Fruit fly (Drosophila melanogaster): Measurements from ENCODE around the gene Sas10.

The Sas10 gene

DNA sequence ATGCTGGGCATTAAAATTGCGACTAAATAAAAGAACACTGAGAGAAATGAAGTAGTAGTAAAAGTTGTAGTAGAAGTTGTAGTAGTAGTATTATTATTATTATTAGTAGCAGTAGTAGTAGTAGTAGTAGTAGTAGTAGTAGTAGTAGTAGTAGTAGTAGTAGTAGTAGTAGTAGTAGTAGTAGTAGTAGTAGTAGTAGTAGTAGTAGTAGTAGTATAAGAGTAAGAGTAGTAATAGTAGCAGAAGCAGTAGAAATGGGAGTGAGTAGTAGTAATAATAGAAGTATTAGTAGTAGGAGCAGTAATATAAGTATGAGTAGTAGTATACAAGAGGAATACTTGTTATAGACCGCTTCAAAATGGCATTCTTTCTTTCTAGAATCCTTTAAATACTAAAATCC, 17.3 kb upstream of the Sas10 start:
- TF ChIP-seq CG10631 (GFP tag; optimal IDR thresholded peaks at IDR 0.05) (peak; percentile 19), CG6163 (GFP tag; IDR thresholded peaks at IDR 0.05) (peak; percentile 9; the same call in 1 of the 3 replicates), achi (GFP tag; optimal IDR thresholded peaks at IDR 0.05) (no peak), Met (GFP tag; optimal IDR thresholded peaks at IDR 0.05) (peak; percentile 5), fd59A (GFP tag; optimal IDR thresholded peaks at IDR 0.05) (peak; percentile 17), cyc (GFP tag; optimal IDR thresholded peaks at IDR 0.05) (no peak), lz (GFP tag; optimal IDR thresholded peaks at IDR 0.05) (peak; percentile 19), svp (GFP tag) (peak; percentile 36), ss (GFP tag; optimal IDR thresholded peaks at IDR 0.05) (peak in 1 of 2 experiments; percentile 24), CG3919 (GFP tag; optimal IDR thresholded peaks at IDR 0.05) (peak; percentile 19), Ets96B (tag; optimal IDR thresholded peaks at IDR 0.05) (peak; percentile 13), CG11762 (GFP tag; optimal IDR thresholded peaks at IDR 0.05; ENCODE audit: insufficient read depth) (no peak), CG3032 (tag; optimal IDR thresholded peaks at IDR 0.05) (peak; percentile 27), Hr39 (GFP tag; optimal IDR thresholded peaks at IDR 0.05) (peak; percentile 2), Eip75B (GFP tag; optimal IDR thresholded peaks at IDR 0.05) (peak; percentile 4), Eip78C (GFP tag) (peak; percentile 85), CG8119 (GFP tag; IDR thresholded peaks at IDR 0.05) (no peak), acj6 (GFP tag; optimal IDR thresholded peaks at IDR 0.05) (peak; percentile 1), Sox14 (GFP tag; optimal IDR thresholded peaks at IDR 0.05) (peak; percentile 12)

DNA sequence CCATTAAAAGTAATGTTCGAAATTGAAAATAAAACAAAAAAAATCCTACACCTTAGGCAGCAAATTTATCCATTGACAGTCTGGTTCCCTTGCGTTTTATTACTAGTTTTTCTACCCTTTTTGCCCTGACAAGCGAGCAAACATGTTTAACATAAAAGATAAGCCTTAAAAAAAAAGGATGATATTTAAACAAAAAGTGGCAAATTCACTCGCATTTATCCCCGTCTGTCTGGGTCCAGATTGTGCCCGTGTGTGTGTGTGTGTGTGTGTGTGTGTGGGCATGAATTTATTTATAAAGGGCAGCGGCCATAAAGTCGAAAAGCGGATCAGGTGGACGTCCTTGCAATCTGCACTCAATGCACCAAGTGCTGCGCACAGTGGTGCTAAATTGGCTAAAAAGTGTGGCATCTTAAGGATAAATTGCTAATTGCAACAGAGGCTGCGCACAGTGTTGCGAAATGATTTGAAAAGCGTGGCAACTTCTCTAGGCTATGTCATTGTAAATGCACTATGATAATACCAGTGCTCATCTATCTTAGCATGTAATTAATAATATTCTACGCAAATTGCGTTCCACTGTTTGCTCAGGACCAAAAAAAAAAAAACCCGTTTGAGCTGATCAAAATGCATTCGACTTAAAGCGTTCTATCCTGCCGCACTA, 16.5 kb upstream of the Sas10 start:
- TF ChIP-seq Ets21C (GFP tag; optimal IDR thresholded peaks at IDR 0.05) (peak; percentile 31), Eip75B (GFP tag; optimal IDR thresholded peaks at IDR 0.05) (peak; percentile 75), CG31627 (GFP tag; optimal IDR thresholded peaks at IDR 0.05) (peak; percentile 9), CG3919 (GFP tag; optimal IDR thresholded peaks at IDR 0.05) (peak; percentile 60), CG6808 (GFP tag; optimal IDR thresholded peaks at IDR 0.05) (peak; percentile 66), Hr39 (GFP tag; optimal IDR thresholded peaks at IDR 0.05) (peak; percentile 46), Sox15 (GFP tag; optimal IDR thresholded peaks at IDR 0.05) (peak; percentile 27), dsx (GFP tag; optimal IDR thresholded peaks at IDR 0.05; ENCODE audit: poor library complexity, severe bottlenecking) (peak; percentile 3), Lpt (GFP tag; optimal IDR thresholded peaks at IDR 0.05) (no peak), CG16779 (tag; optimal IDR thresholded peaks at IDR 0.05) (no peak), spab (GFP tag; optimal IDR thresholded peaks at IDR 0.05) (peak; percentile 61), cyc (GFP tag; optimal IDR thresholded peaks at IDR 0.05) (peak; percentile 30), Sox14 (GFP tag; optimal IDR thresholded peaks at IDR 0.05) (peak; percentile 67), CG7368 (GFP tag; optimal IDR thresholded peaks at IDR 0.05) (peak; percentile 66), CG3032 (tag; optimal IDR thresholded peaks at IDR 0.05) (peak; percentile 65), Sox102F (GFP tag; optimal IDR thresholded peaks at IDR 0.05) (peak; percentile 44), achi (GFP tag; optimal IDR thresholded peaks at IDR 0.05) (peak; percentile 46), lz (GFP tag; optimal IDR thresholded peaks at IDR 0.05) (peak; percentile 50), CG11902 (GFP tag; optimal IDR thresholded peaks at IDR 0.05) (peak; percentile 21), OdsH (GFP tag; optimal IDR thresholded peaks at IDR 0.05) (peak; percentile 29), dac (GFP tag; optimal IDR thresholded peaks at IDR 0.05) (no peak), CG8319 (GFP tag; optimal IDR thresholded peaks at IDR 0.05) (peak; percentile 46), fd85E (GFP tag; optimal IDR thresholded peaks at IDR 0.05) (no peak), CG10669 (GFP tag; optimal IDR thresholded peaks at IDR 0.05) (peak; percentile 73), CG34406 (GFP tag; optimal IDR thresholded peaks at IDR 0.05) (peak; percentile 34), salr (GFP tag; optimal IDR thresholded peaks at IDR 0.05) (peak in 1 of 2 experiments; percentile 51), fd59A (GFP tag; optimal IDR thresholded peaks at IDR 0.05) (peak; percentile 65), CG8632 (GFP tag; optimal IDR thresholded peaks at IDR 0.05) (peak; percentile 52), acj6 (GFP tag; optimal IDR thresholded peaks at IDR 0.05) (peak; percentile 40), CG1621 (tag; optimal IDR thresholded peaks at IDR 0.05) (peak; percentile 60), Hr4 (GFP tag; optimal IDR thresholded peaks at IDR 0.05) (no peak), CG15336 (GFP tag; IDR thresholded peaks at IDR 0.05) (no peak), ss (GFP tag; optimal IDR thresholded peaks at IDR 0.05) (peak; percentile 45 to 71), CG9139 (GFP tag; optimal IDR thresholded peaks at IDR 0.05) (peak; percentile 58), CG6163 (GFP tag; IDR thresholded peaks at IDR 0.05) (0 out of 3 replicates have a peak, but pooled peaks have one; percentile 67), Eip78C (GFP tag) (peak; percentile 91), CG6792 (GFP tag; optimal IDR thresholded peaks at IDR 0.05) (peak; percentile 53), Ets96B (tag; optimal IDR thresholded peaks at IDR 0.05) (peak; percentile 54), pdm3 (GFP tag; optimal IDR thresholded peaks at IDR 0.05) (peak; percentile 53), fkh (GFP tag; optimal IDR thresholded peaks at IDR 0.05) (no peak), topi (GFP tag; optimal IDR thresholded peaks at IDR 0.05) (peak; percentile 55), svp (GFP tag) (no peak)

Data from whole organism, prepupa.